Worm (Caenorhabditis elegans) whole organism, L4/young adult: ENCODE data around the gene ugt-34.

Experiments used
- W03F9.2 ChIP-seq: fragments of 150-350 bp; optimal IDR thresholded peaks from 2 replicates; lab custom pipeline; 2014; ENCODE audit warnings: missing biosample characterization, missing genetic modification characterization
- him-1 ChIP-seq: sonication (generic microtip); optimal IDR thresholded peaks from 2 replicates; lab custom pipeline; 2016; ENCODE audit warnings: missing genotype, missing genetic modification reagents, missing genetic modification characterization, missing compliant biosample characterization

DNA sequence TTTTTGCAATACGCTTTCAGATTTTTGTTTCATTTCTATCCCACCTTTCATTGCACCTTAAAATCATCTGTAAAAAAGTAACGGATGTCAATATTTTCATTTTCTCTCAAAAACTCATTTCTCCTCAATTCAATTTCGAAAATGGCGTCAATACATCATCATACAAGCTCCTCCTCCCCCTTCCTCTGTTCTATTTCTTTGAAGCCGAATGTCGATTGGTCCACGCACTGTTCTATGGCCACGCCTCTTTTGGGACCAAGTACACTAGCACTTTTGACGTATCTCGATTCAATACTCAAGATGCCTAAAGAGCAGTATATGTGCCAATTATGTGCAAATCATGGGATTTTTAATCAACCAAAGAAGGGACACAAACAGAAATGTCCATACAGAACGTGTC is 24.0 kb downstream of the ugt-34 start, which contains the start of gene mab-23:
- no peak for TF ChIP-seq W03F9.2 (tag; lab: Kevin White, UChicago)
- TF ChIP-seq him-1 (tag; lab: Kevin White, UChicago): no peak
